Worm (Caenorhabditis elegans): ENCODE measurements around the gene C54E10.10.
A peak's percentile ranks its signal among the peaks of the same experiment; 100 is the strongest.

C54E10.10 gene

DNA sequence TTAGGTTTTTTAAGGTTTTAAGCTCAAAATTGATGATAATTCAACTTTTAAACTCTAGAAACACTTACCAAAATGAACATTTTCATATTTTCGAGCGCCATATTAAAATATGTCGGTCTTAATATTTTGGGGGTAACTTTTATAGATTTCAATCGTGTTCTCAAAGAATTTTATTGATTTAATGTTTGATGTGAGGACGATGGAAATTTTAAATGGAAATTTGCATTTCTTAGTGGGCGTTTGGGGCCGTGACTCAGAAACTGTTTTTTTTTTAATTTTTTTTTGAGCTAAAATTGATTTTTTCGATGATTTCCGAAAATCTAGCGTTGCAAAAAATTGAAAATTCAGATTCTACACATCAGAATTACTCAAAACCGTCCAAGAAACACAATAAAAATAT lies at the start of gene C54E10.10:
C54E10.10 (minus strand) TSS at position 101 of the 400 bp plus-strand sequence.
- no peak for TF ChIP-seq nhr-25 (tag; optimal IDR thresholded peaks at IDR 0.05; ENCODE audit: borderline replicate concordance, insufficient read depth)
- no peak for TF ChIP-seq dmd-8 (GFP tag; IDR thresholded peaks at IDR 0.05)

DNA sequence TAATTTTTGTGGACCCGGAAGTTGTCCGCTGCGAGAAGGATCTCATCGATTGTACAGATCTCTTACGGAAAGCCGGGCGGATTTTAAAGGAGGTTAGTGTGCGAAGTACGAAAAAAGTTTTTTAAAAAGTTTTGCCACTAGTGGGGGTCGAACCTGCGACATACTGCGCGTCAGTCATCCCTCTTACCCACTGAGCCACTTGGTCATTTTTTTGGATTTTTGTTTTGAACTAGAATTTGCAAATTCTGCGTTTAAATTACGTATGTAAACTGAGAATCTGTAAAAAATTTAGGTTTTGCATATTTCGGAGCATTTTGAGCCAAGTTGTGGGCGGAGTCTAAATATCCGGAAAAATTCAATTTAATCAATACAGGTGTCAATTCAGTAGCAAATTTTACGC lies 45.4 kb upstream of the C54E10.10 start:
- TF ChIP-seq ZK337.2 (GFP tag; IDR thresholded peaks at IDR 0.05) (no peak), hlh-11 (tag; optimal IDR thresholded peaks at IDR 0.05) (no peak), php-3 (GFP tag; IDR thresholded peaks at IDR 0.05) (no peak), ceh-28 (tag; optimal IDR thresholded peaks at IDR 0.05) (no peak)

DNA sequence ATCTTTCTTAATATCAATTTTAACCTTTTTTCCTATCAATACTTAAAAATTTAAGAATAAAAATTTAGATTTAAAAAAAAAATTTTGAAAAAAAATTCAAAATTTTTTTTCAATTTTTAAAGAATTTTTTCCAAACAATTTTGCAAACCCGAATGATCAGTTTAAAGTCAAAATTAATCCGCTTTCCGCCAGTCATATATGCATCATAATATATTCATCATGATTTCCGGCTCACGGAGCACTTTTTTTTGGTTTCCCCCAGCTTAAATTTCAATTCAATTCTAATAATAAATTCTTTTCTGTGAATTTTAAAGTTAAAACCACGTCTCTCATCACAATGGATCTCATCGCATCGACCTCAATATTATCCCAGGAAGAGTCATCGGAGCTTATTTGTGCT lies 43.3 kb upstream of the C54E10.10 start, which contains the start of gene nhr-230:
nhr-230 (plus strand) TSS at position 301 of the 400 bp plus-strand sequence.
- TF ChIP-seq spr-3 (GFP tag; optimal IDR thresholded peaks at IDR 0.05), result no peak
- no peak for TF ChIP-seq nhr-6 (tag; optimal IDR thresholded peaks at IDR 0.05)
- no peak for TF ChIP-seq D1046.2 (GFP tag; IDR thresholded peaks at IDR 0.05)
- no peak for TF ChIP-seq lin-29 (GFP tag; IDR thresholded peaks at IDR 0.05)
- TF ChIP-seq ceh-28 (tag; optimal IDR thresholded peaks at IDR 0.05), result no peak
- no peak for TF ChIP-seq nhr-77 (tag; optimal IDR thresholded peaks at IDR 0.05)
- no peak for TF ChIP-seq lir-3 (tag; optimal IDR thresholded peaks at IDR 0.05)
- no peak for TF ChIP-seq snpc-1.2 (GFP tag; IDR thresholded peaks at IDR 0.05)
- TF ChIP-seq lin-15B (tag; optimal IDR thresholded peaks at IDR 0.05), result no peak
- TF ChIP-seq F44E2.7 (GFP tag; IDR thresholded peaks at IDR 0.05), result no peak
- TF ChIP-seq ZK337.2 (GFP tag; IDR thresholded peaks at IDR 0.05), result no peak
- TF ChIP-seq fkh-10 (GFP tag; optimal IDR thresholded peaks at IDR 0.05), result no peak
- TF ChIP-seq unc-130 (GFP tag; optimal IDR thresholded peaks at IDR 0.05), result no peak
- no peak for TF ChIP-seq zip-2 (tag; optimal IDR thresholded peaks at IDR 0.05)
- TF ChIP-seq ctbp-1 (GFP tag; IDR thresholded peaks at IDR 0.05), result no peak
- TF ChIP-seq dmd-6 (GFP tag; IDR thresholded peaks at IDR 0.05), result no peak

DNA sequence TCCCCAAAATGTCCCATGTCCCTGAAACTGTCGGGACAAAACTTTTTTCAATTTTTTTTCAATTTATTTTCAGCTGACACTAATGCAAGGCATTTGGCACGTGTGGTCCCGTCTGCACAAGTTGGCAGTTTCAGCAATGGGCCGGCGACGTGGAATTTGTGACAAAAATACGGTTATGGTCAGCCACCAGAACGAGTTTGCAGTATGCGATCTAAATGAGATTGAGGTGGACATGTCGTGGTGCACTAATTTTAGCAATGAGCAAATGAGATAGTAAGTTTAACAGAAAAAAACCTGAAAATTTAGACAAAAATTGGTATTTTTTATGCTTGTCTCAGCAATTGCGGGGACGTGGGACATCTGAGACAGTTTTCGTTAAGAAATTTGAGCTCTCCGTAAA lies 39.3 kb upstream of the C54E10.10 start:
- peak in 1 of 2 experiments; percentile 50 for TF ChIP-seq unc-62 (GFP tag; optimal IDR thresholded peaks at IDR 0.05 in 1 of 2)
- no peak for TF ChIP-seq unc-62 (tag; optimal IDR thresholded peaks at IDR 0.05)
- no peak for TF ChIP-seq F10B5.3 (tag; optimal IDR thresholded peaks at IDR 0.05)

DNA sequence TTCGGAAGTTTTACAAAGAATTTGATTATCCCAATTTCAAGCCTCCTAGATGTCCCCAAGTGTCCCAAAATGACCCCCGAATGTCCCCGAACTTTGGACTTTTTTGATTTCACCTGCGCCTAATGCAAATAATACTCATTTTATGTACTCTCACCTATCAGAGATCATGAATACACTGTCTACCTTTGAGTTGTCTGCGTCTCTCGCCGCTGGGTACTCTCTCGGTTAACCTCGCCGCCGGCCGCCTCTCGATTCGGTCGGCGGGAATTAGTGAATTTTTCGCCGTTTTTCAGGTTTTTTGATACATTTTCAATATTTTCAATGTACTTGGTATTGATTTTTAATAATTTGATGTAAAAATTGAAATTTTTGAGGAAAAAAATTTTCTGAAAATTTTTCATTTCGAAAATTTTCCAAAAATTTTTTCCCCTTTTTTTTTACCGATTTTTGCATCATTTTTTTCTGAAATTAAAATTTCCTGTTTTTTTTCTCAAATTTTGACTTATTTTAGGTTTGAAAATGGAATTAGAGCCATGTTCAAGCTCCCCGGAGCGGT lies 35.7 kb upstream of the C54E10.10 start, which contains the start of gene nhr-65:
nhr-65 (plus strand) TSS at position 506 of the 556 bp plus-strand sequence.
- TF ChIP-seq daf-12 (tag; optimal IDR thresholded peaks at IDR 0.05) (no peak), hif-1 (tag; optimal IDR thresholded peaks at IDR 0.05) (peak in 1 of 2 experiments; percentile 4), zag-1 (tag; optimal IDR thresholded peaks at IDR 0.05) (no peak), daf-16 (GFP tag; optimal IDR thresholded peaks at IDR 0.05) (no peak), daf-16 (tag; optimal IDR thresholded peaks at IDR 0.05) (peak; percentile 71), hmg-1.1 (GFP tag; IDR thresholded peaks at IDR 0.05) (peak; percentile 22; the same call in 1 of the 2 replicates), duxl-1 (tag; optimal IDR thresholded peaks at IDR 0.05; ENCODE audit: poor library complexity) (no peak), F44E2.7 (GFP tag; IDR thresholded peaks at IDR 0.05) (no peak), skn-1 (tag; optimal IDR thresholded peaks at IDR 0.05) (no peak), mep-1 (tag; optimal IDR thresholded peaks at IDR 0.05) (peak; percentile 40), dve-1 (tag; optimal IDR thresholded peaks at IDR 0.05; ENCODE audit: insufficient read depth) (peak; percentile 64), dmd-6 (GFP tag; IDR thresholded peaks at IDR 0.05) (peak; percentile 64), mes-2 (tag; optimal IDR thresholded peaks at IDR 0.05; ENCODE audit: poor library complexity, severe bottlenecking) (peak; percentile 52), ceh-32 (tag; optimal IDR thresholded peaks at IDR 0.05; ENCODE audit: poor library complexity) (no peak), hlh-11 (tag; optimal IDR thresholded peaks at IDR 0.05) (peak; percentile 47), php-3 (GFP tag; IDR thresholded peaks at IDR 0.05) (no peak), nhr-11 (tag; optimal IDR thresholded peaks at IDR 0.05) (no peak), nhr-28 (tag; optimal IDR thresholded peaks at IDR 0.05) (peak; percentile 48), cey-2 (tag; optimal IDR thresholded peaks at IDR 0.05; ENCODE audit: borderline replicate concordance, insufficient read depth) (no peak)

Data from whole organism, L4 larva.